Fruit fly (Drosophila melanogaster) whole organism, embryonic: Measurements from ENCODE around the gene Yip1d1.

Source experiments
- Atf6 ChIP-seq: fragments of 200-800 bp; sonication (Bioruptor generic); IDR thresholded peaks from 2 replicates; pipeline ENCODE4 v1.3.6; 2022; ENCODE audit warnings: missing biosample characterization, missing genetic modification characterization
- CG10274 ChIP-seq: fragments of 200-800 bp; sonication (Bioruptor generic); optimal IDR thresholded peaks from 3 replicates; lab custom pipeline; 2017; ENCODE audit warnings: missing biosample characterization, mild to moderate bottlenecking, missing genetic modification characterization
- CG11085 ChIP-seq: fragments of 200-800 bp; sonication (Bioruptor generic); IDR thresholded peaks from 2 replicates; pipeline ENCODE4 v1.3.6; 2022; ENCODE audit warnings: missing biosample characterization, missing genetic modification characterization
- CG12299 ChIP-seq: fragments of 200-800 bp; sonication (Bioruptor generic); optimal IDR thresholded peaks from 2 replicates; lab custom pipeline; 2018; ENCODE audit warnings: missing biosample characterization, mild to moderate bottlenecking, missing genetic modification characterization
- CG15479 ChIP-seq: fragments of 200-800 bp; sonication (Bioruptor generic); optimal IDR thresholded peaks from 3 replicates; lab custom pipeline; 2019; ENCODE audit warnings: missing biosample characterization, mild to moderate bottlenecking, missing genetic modification characterization, moderate library complexity
- CG17186 ChIP-seq: fragments of 200-800 bp; sonication (Bioruptor generic); optimal IDR thresholded peaks from 3 replicates; lab custom pipeline; 2017; ENCODE audit warnings: missing biosample characterization, missing genetic modification reagents, missing genetic modification characterization
- CG17568 ChIP-seq: fragments of 200-800 bp; sonication (Bioruptor generic); optimal IDR thresholded peaks from 2 replicates; lab custom pipeline; 2018; ENCODE audit warnings: missing biosample characterization, mild to moderate bottlenecking, missing genetic modification characterization, moderate library complexity
- CG18476 ChIP-seq: fragments of 200-800 bp; sonication (Bioruptor generic); optimal IDR thresholded peaks from 2 replicates; lab custom pipeline; 2016; ENCODE audit warnings: missing biosample characterization, mild to moderate bottlenecking, missing genetic modification characterization
- CG18764 ChIP-seq: fragments of 200-800 bp; sonication (Bioruptor generic); optimal IDR thresholded peaks from 3 replicates; lab custom pipeline; 2016; ENCODE audit warnings: missing biosample characterization, missing genetic modification characterization
- CG2116 ChIP-seq: fragments of 200-800 bp; sonication (Bioruptor generic); optimal IDR thresholded peaks from 3 replicates; lab custom pipeline; 2018; ENCODE audit warnings: missing biosample characterization, mild to moderate bottlenecking, missing genetic modification characterization
- CG2199 ChIP-seq: fragments of 200-800 bp; sonication (Bioruptor generic); IDR thresholded peaks from 3 replicates; pipeline ENCODE4 v1.3.6; 2022; ENCODE audit warnings: missing biosample characterization, missing genetic modification characterization
- CG2712 ChIP-seq: fragments of 200-800 bp; optimal IDR thresholded peaks from 3 replicates; lab custom pipeline; 2019; ENCODE audit warnings: missing biosample characterization, mild to moderate bottlenecking, missing genetic modification characterization, moderate library complexity
- CG2875 ChIP-seq: fragments of 200-800 bp; sonication (Bioruptor generic); optimal IDR thresholded peaks from 2 replicates; lab custom pipeline; 2017; ENCODE audit warnings: missing biosample characterization, mild to moderate bottlenecking, missing genetic modification characterization, missing genetic modification reagents
- CG32767 ChIP-seq: fragments of 200-800 bp; sonication (Bioruptor generic); IDR thresholded peaks from 2 replicates; pipeline ENCODE4 v1.3.6; 2022; ENCODE audit warnings: missing biosample characterization, missing genetic modification characterization
- CG5180 ChIP-seq: fragments of 200-800 bp; sonication (Bioruptor generic); optimal IDR thresholded peaks from 3 replicates; lab custom pipeline; 2017; ENCODE audit warnings: missing biosample characterization, missing genetic modification characterization, mild to moderate bottlenecking, moderate library complexity, missing genetic modification reagents
- CG6689 ChIP-seq: fragments of 200-800 bp; sonication (Bioruptor generic); IDR thresholded peaks from 2 replicates; pipeline ENCODE4 v1.3.6; 2022; ENCODE audit warnings: missing biosample characterization, missing genetic modification characterization
- CG6791 ChIP-seq: fragments of 200-800 bp; sonication (Bioruptor generic); IDR thresholded peaks from 3 replicates; pipeline ENCODE4 v1.3.6; 2022; ENCODE audit warnings: missing biosample characterization, missing genetic modification characterization; ENCODE audit not compliant: partially characterized antibody
- CG7928 ChIP-seq: fragments of 200-800 bp; sonication (Bioruptor generic); optimal IDR thresholded peaks from 2 replicates; lab custom pipeline; 2017; ENCODE audit warnings: missing biosample characterization, mild to moderate bottlenecking, missing genetic modification characterization
- CG7987 ChIP-seq: fragments of 200-800 bp; sonication (Bioruptor generic); optimal IDR thresholded peaks from 2 replicates; lab custom pipeline; 2018; ENCODE audit warnings: missing biosample characterization, mild to moderate bottlenecking, missing genetic modification characterization, moderate library complexity
- CG8388 ChIP-seq: fragments of 200-800 bp; sonication (Bioruptor generic); optimal IDR thresholded peaks from 2 replicates; lab custom pipeline; 2019; ENCODE audit warnings: missing biosample characterization, mild to moderate bottlenecking, missing genetic modification characterization, moderate library complexity
- CG8944 ChIP-seq: fragments of 200-800 bp; sonication (Bioruptor generic); optimal IDR thresholded peaks from 3 replicates; lab custom pipeline; 2016; ENCODE audit warnings: missing biosample characterization, missing genetic modification characterization
- CG9876 ChIP-seq: fragments of 200-800 bp; sonication (Bioruptor generic); optimal IDR thresholded peaks from 2 replicates; lab custom pipeline; 2016; ENCODE audit warnings: missing biosample characterization, missing genetic modification characterization
- Dbx ChIP-seq: fragments of 200-800 bp; sonication (Bioruptor generic); IDR thresholded peaks from 3 replicates; pipeline ENCODE4 v1.3.6; 2022; ENCODE audit warnings: missing biosample characterization, missing genetic modification characterization
- Drgx ChIP-seq: fragments of 200-800 bp; sonication (Bioruptor generic); IDR thresholded peaks from 2 replicates; pipeline ENCODE4 v1.3.6; 2022; ENCODE audit warnings: missing biosample characterization, missing genetic modification characterization
- Fer1 ChIP-seq: fragments of 200-800 bp; sonication (Bioruptor generic); optimal IDR thresholded peaks from 2 replicates; lab custom pipeline; 2017; ENCODE audit warnings: missing biosample characterization, mild to moderate bottlenecking, missing genetic modification characterization
- Fer2 ChIP-seq: fragments of 200-800 bp; sonication (Bioruptor generic); optimal IDR thresholded peaks from 2 replicates; lab custom pipeline; 2018; ENCODE audit warnings: missing biosample characterization, mild to moderate bottlenecking, missing genetic modification characterization, moderate library complexity
- HLH54F ChIP-seq: fragments of 200-800 bp; sonication (Bioruptor generic); optimal IDR thresholded peaks from 3 replicates; lab custom pipeline; 2016; ENCODE audit warnings: missing biosample characterization, missing genetic modification characterization
- HmgZ ChIP-seq: fragments of 200-800 bp; sonication (Bioruptor generic); optimal IDR thresholded peaks from 2 replicates; lab custom pipeline; 2018; ENCODE audit warnings: missing biosample characterization, mild to moderate bottlenecking, missing genetic modification characterization
- Hr39 ChIP-seq: fragments of >200 bp; optimal IDR thresholded peaks from 2 replicates; lab custom pipeline; 2017
- Mes4 ChIP-seq: fragments of 200-800 bp; sonication (Bioruptor generic); optimal IDR thresholded peaks from 2 replicates; lab custom pipeline; 2016; ENCODE audit warnings: missing biosample characterization, missing genetic modification characterization
- NC2α ChIP-seq: fragments of 200-800 bp; sonication (Bioruptor generic); optimal IDR thresholded peaks from 2 replicates; lab custom pipeline; 2016; ENCODE audit warnings: missing biosample characterization, missing genetic modification characterization
- NFAT ChIP-seq: fragments of 200-800 bp; sonication (Bioruptor generic); IDR thresholded peaks from 2 replicates; pipeline ENCODE4 v1.3.6; 2022; ENCODE audit warnings: missing biosample characterization, missing genetic modification characterization
- Opbp ChIP-seq: fragments of 200-800 bp; sonication (Bioruptor generic); IDR thresholded peaks from 3 replicates; pipeline ENCODE4 v1.3.6; 2022; ENCODE audit warnings: missing biosample characterization, missing genetic modification characterization; ENCODE audit not compliant: partially characterized antibody
- Optix ChIP-seq: fragments of 200-800 bp; sonication (Bioruptor generic); IDR thresholded peaks from 3 replicates; pipeline ENCODE4 v1.3.6; 2022; ENCODE audit warnings: missing biosample characterization, missing genetic modification characterization
- Pdp1 ChIP-seq, 2 experiments: fragments of 200-800 bp; sonication (Bioruptor generic); optimal IDR thresholded peaks; 3 replicates each; lab custom pipeline; 2016; ENCODE audit warnings: missing biosample characterization in 2 of 2, missing genetic modification characterization in 2 of 2, mild to moderate bottlenecking in 1 of 2, moderate library complexity in 1 of 2
- Poxn ChIP-seq: fragments of 200-800 bp; sonication (Bioruptor generic); IDR thresholded peaks from 2 replicates; pipeline ENCODE4 v1.3.6; 2022; ENCODE audit warnings: missing biosample characterization, missing genetic modification characterization
- Ptx1 ChIP-seq: fragments of 200-800 bp; sonication (Bioruptor generic); IDR thresholded peaks from 2 replicates; pipeline ENCODE4 v1.3.6; 2022; ENCODE audit warnings: missing biosample characterization, missing genetic modification characterization
- bab2 ChIP-seq: fragments of 200-800 bp; sonication (Bioruptor generic); optimal IDR thresholded peaks from 2 replicates; lab custom pipeline; 2016; ENCODE audit warnings: missing biosample characterization, missing genetic modification characterization
- bowl ChIP-seq: fragments of 200-800 bp; sonication (Bioruptor generic); IDR thresholded peaks from 2 replicates; pipeline ENCODE4 v1.3.6; 2022; ENCODE audit warnings: missing biosample characterization, missing genetic modification characterization
- cg ChIP-seq: fragments of 200-800 bp; sonication (Bioruptor generic); optimal IDR thresholded peaks from 3 replicates; lab custom pipeline; 2019; ENCODE audit warnings: missing biosample characterization, mild to moderate bottlenecking, missing genetic modification characterization, moderate library complexity
- crp ChIP-seq, 2 experiments: fragments of 200-800 bp; sonication (Bioruptor generic); optimal IDR thresholded peaks; 2 replicates in 1 of 2; 3 replicates in 1 of 2; lab custom pipeline; 2017; ENCODE audit warnings: missing biosample characterization in 2 of 2, missing genetic modification characterization in 2 of 2, mild to moderate bottlenecking in 1 of 2, moderate library complexity in 1 of 2
- danr ChIP-seq: fragments of 200-800 bp; sonication (Bioruptor generic); IDR thresholded peaks from 2 replicates; pipeline ENCODE4 v1.3.6; 2022; ENCODE audit warnings: missing biosample characterization, missing genetic modification characterization
- disco-r ChIP-seq: fragments of 200-800 bp; sonication (Bioruptor generic); optimal IDR thresholded peaks from 2 replicates; lab custom pipeline; 2016; ENCODE audit warnings: missing biosample characterization, missing genetic modification characterization
- en ChIP-seq: fragments of 200-800 bp; sonication (Bioruptor generic); optimal IDR thresholded peaks from 2 replicates; lab custom pipeline; 2016; ENCODE audit warnings: missing biosample characterization, missing genetic modification characterization
- exex ChIP-seq: fragments of 200-800 bp; sonication (Bioruptor generic); optimal IDR thresholded peaks from 4 replicates; lab custom pipeline; 2018; ENCODE audit warnings: missing biosample characterization, mild to moderate bottlenecking, missing genetic modification characterization, moderate library complexity
- ftz-f1 ChIP-seq: fragments of 200-800 bp; sonication (Bioruptor generic); optimal IDR thresholded peaks from 2 replicates; lab custom pipeline; 2016; ENCODE audit warnings: missing biosample characterization, missing genetic modification characterization
- nerfin-2 ChIP-seq: fragments of 200-800 bp; sonication (Bioruptor generic); IDR thresholded peaks from 2 replicates; pipeline ENCODE4 v1.3.6; 2022; ENCODE audit warnings: missing biosample characterization, missing genetic modification characterization; ENCODE audit not compliant: partially characterized antibody
- ssp ChIP-seq: fragments of 200-800 bp; sonication (Bioruptor generic); IDR thresholded peaks from 2 replicates; pipeline ENCODE4 v1.3.6; 2022; ENCODE audit warnings: missing biosample characterization, missing genetic modification characterization
- zf30C ChIP-seq: fragments of 200-800 bp; sonication (Bioruptor generic); optimal IDR thresholded peaks from 3 replicates; lab custom pipeline; 2018; ENCODE audit warnings: missing biosample characterization, mild to moderate bottlenecking, missing genetic modification characterization

Yip1d1 gene

DNA sequence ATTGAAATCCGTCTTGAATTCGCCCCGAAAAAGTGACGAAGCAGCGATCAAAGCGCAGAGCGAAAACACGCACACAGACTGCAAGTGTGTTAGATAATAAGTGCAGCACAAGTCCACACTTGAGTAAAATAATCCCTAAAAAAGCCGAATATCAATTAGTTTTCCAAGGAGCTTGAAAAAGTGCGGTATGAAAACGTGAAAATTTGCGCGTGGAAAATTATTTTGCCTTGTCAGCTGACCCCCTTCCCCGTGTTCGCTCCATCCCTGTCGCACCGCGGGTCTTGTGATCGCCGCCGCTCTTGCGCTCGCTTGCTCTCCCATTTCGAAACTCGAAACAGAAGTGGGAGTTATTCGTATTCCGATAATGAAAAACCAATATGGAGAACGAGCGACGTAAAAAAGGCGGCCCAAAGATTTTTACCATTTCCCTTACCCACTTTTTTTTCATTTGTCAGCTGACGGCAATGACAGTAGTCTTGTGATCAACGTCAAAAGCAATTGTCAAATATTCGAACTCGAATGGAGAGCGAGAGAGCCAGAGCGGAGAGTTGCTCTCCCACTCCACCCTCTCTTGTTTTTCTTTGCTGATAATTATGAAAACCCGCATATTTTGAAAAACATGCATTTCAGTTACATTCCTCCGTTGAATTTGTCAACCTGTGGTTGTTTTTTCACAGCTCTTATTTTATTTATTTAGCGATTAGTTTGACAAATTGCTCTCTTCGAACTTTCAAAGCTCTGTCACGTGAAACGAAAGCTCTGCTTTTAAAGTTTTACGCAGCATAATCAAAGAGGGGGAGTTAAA, 25.7 kb downstream of the Yip1d1 start (continued):
- TF ChIP-seq Mes4 (no peak), CG12299 (tag; lab: Kevin White, UChicago) (no peak), CG18764 (no peak), Ptx1 (no peak), bowl (GFP tag; lab: Robert Waterston, UW) (no peak), Poxn (GFP tag; lab: Robert Waterston, UW) (no peak), CG2199 (GFP tag; lab: Robert Waterston, UW) (0 out of 3 replicates have a peak, but pooled peaks have one; percentile 4), HLH54F (GFP tag; lab: Kevin White, UChicago) (no peak), exex (tag; lab: Kevin White, UChicago) (peak; percentile 61), cg (peak; percentile 13), CG7928 (GFP tag; lab: Kevin White, UChicago) (no peak), CG2116 (GFP tag; lab: Kevin White, UChicago) (no peak), CG32767 (GFP tag; lab: Robert Waterston, UW) (no peak), CG8388 (GFP tag; lab: Kevin White, UChicago) (no peak), Fer2 (no peak), Opbp (GFP tag; lab: Robert Waterston, UW) (0 out of 3 replicates have a peak, but pooled peaks have one; percentile 25), Optix (GFP tag; lab: Robert Waterston, UW) (no peak), CG15479 (GFP tag; lab: Kevin White, UChicago) (peak; percentile 3), Drgx (peak; percentile 29; the same call in 1 of the 2 replicates), disco-r (GFP tag; lab: Kevin White, UChicago) (no peak), NFAT (GFP tag; lab: Robert Waterston, UW) (peak; percentile 44; the same call in 1 of the 2 replicates), CG6689 (no peak), Fer1 (GFP tag; lab: Kevin White, UChicago) (no peak), crp (GFP tag; optimal IDR thresholded peaks at IDR 0.05; lab: Kevin White, UChicago) (peak in 1 of 2 experiments; percentile 34), CG9876 (GFP tag; lab: Kevin White, UChicago) (no peak), bab2 (GFP tag; lab: Kevin White, UChicago) (no peak), en (GFP tag; lab: Kevin White, UChicago) (no peak), Atf6 (GFP tag; lab: Robert Waterston, UW) (no peak), CG5180 (GFP tag; lab: Kevin White, UChicago) (no peak), Dbx (GFP tag; lab: Robert Waterston, UW) (no peak), CG10274 (GFP tag; lab: Kevin White, UChicago) (no peak), CG8944 (no peak), CG17186 (GFP tag; lab: Kevin White, UChicago) (no peak), CG11085 (GFP tag; lab: Robert Waterston, UW) (no peak), CG7987 (no peak), Hr39 (lab: Kevin White, UChicago) (no peak), CG17568 (GFP tag; lab: Kevin White, UChicago) (no peak), zf30C (GFP tag; lab: Kevin White, UChicago) (no peak), CG2712 (tag; lab: Kevin White, UChicago) (no peak), CG2875 (no peak), ftz-f1 (GFP tag; lab: Kevin White, UChicago) (no peak), nerfin-2 (peak; percentile 22; the same call in 1 of the 2 replicates), Pdp1 (GFP tag; optimal IDR thresholded peaks at IDR 0.05; lab: Kevin White, UChicago) (peak in 1 of 2 experiments; percentile 28), NC2α (GFP tag; lab: Kevin White, UChicago) (no peak), CG6791 (0 out of 3 replicates have a peak, but pooled peaks have one; percentile 15), ssp (GFP tag; lab: Robert Waterston, UW) (no peak), danr (GFP tag; lab: Robert Waterston, UW) (0 out of 2 replicates have a peak, but pooled peaks have one; percentile 8), CG18476 (GFP tag; lab: Kevin White, UChicago) (no peak), HmgZ (tag; lab: Kevin White, UChicago) (no peak)
